Worm (Caenorhabditis elegans) whole organism, late embryonic: ENCODE measurements around the gene srv-13.
A peak's percentile ranks its signal among the peaks of the same experiment; 100 is the strongest.

Experiments used
- C08G9.2 ChIP-seq: sonication (generic microtip); optimal IDR thresholded peaks from 2 replicates; lab custom pipeline; 2016; ENCODE audit warnings: mild to moderate bottlenecking, missing genetic modification characterization, moderate library complexity, missing compliant biosample characterization
- C38D4.7 ChIP-seq: fragments of 200-800 bp; sonication (Bioruptor generic); optimal IDR thresholded peaks from 2 replicates; lab custom pipeline; 2018; ENCODE audit warnings: mild to moderate bottlenecking, missing genetic modification characterization, moderate library complexity, missing compliant biosample characterization
- K02D7.2 ChIP-seq: sonication (generic microtip); optimal IDR thresholded peaks from 2 replicates; lab custom pipeline; 2017; ENCODE audit warnings: mild to moderate bottlenecking, missing genetic modification characterization, missing compliant biosample characterization
- T23F11.4 ChIP-seq: fragments of 200-800 bp; sonication (Bioruptor generic); optimal IDR thresholded peaks from 2 replicates; lab custom pipeline; 2018; ENCODE audit warnings: mild to moderate bottlenecking, missing genetic modification characterization, missing compliant biosample characterization
- Y22D7AL.16 ChIP-seq: sonication (generic microtip); optimal IDR thresholded peaks from 2 replicates; lab custom pipeline; 2016; ENCODE audit warnings: missing genetic modification characterization, missing compliant biosample characterization
- ahr-1 ChIP-seq: sonication (generic microtip); optimal IDR thresholded peaks from 2 replicates; lab custom pipeline; 2016; ENCODE audit warnings: missing genetic modification characterization, missing compliant biosample characterization
- ama-1 ChIP-seq: fragments of 150-350 bp; optimal IDR thresholded peaks from 2 replicates; lab custom pipeline; 2014
- ceh-14 ChIP-seq: sonication (generic microtip); optimal IDR thresholded peaks from 2 replicates; lab custom pipeline; 2016; ENCODE audit warnings: missing genotype, missing genetic modification characterization, missing compliant biosample characterization
- ceh-18 ChIP-seq: sonication (generic microtip); optimal IDR thresholded peaks from 2 replicates; lab custom pipeline; 2016; ENCODE audit warnings: missing genetic modification characterization, missing compliant biosample characterization
- ceh-22 ChIP-seq: sonication (generic microtip); optimal IDR thresholded peaks from 2 replicates; lab custom pipeline; 2017; ENCODE audit warnings: missing biosample characterization, missing genetic modification characterization
- ceh-24 ChIP-seq: sonication (generic microtip); optimal IDR thresholded peaks from 2 replicates; lab custom pipeline; 2016; ENCODE audit warnings: mild to moderate bottlenecking, missing genetic modification characterization, missing compliant biosample characterization
- ceh-30 ChIP-seq: fragments of 150-350 bp; optimal IDR thresholded peaks from 2 replicates; lab custom pipeline; 2014; ENCODE audit warnings: missing biosample characterization, missing genetic modification characterization
- ceh-31 ChIP-seq: sonication (generic microtip); optimal IDR thresholded peaks from 2 replicates; lab custom pipeline; 2016; ENCODE audit warnings: missing genetic modification characterization, missing compliant biosample characterization
- ceh-34 ChIP-seq: sonication (generic microtip); optimal IDR thresholded peaks from 2 replicates; lab custom pipeline; 2016; ENCODE audit warnings: mild to moderate bottlenecking, missing genetic modification characterization, missing compliant biosample characterization
- ceh-45 ChIP-seq: fragments of 200-800 bp; sonication (Bioruptor generic); IDR thresholded peaks from 2 replicates; pipeline ENCODE4 v1.3.6; 2022; ENCODE audit warnings: missing genetic modification reagents, missing genetic modification characterization, missing compliant biosample characterization
- ceh-48 ChIP-seq: sonication (generic microtip); optimal IDR thresholded peaks from 2 replicates; lab custom pipeline; 2016; ENCODE audit warnings: missing genetic modification characterization, inconsistent platforms, missing compliant biosample characterization
- ceh-6 ChIP-seq: fragments of 200-800 bp; sonication (Bioruptor generic); optimal IDR thresholded peaks from 2 replicates; lab custom pipeline; 2018; ENCODE audit warnings: mild to moderate bottlenecking, missing genetic modification characterization, missing compliant biosample characterization
- ceh-9 ChIP-seq: sonication (generic microtip); optimal IDR thresholded peaks from 2 replicates; lab custom pipeline; 2016; ENCODE audit warnings: mild to moderate bottlenecking, missing genetic modification characterization, inconsistent platforms, missing compliant biosample characterization
- dmd-4 ChIP-seq: sonication (generic microtip); optimal IDR thresholded peaks from 2 replicates; lab custom pipeline; 2016; ENCODE audit warnings: borderline replicate concordance, missing genetic modification characterization, missing compliant biosample characterization
- elt-2 ChIP-seq: sonication (generic microtip); optimal IDR thresholded peaks from 2 replicates; lab custom pipeline; 2016; ENCODE audit warnings: missing genetic modification reagents, missing genetic modification characterization, missing compliant biosample characterization
- ets-4 ChIP-seq: sonication (generic microtip); optimal IDR thresholded peaks from 2 replicates; lab custom pipeline; 2016; ENCODE audit warnings: missing genetic modification characterization, missing compliant biosample characterization
- eyg-1 ChIP-seq: sonication (generic microtip); optimal IDR thresholded peaks from 2 replicates; lab custom pipeline; 2016; ENCODE audit warnings: missing genotype, missing genetic modification characterization, missing compliant biosample characterization
- fkh-10 ChIP-seq: fragments of 150-350 bp; optimal IDR thresholded peaks from 2 replicates; lab custom pipeline; 2014; ENCODE audit warnings: missing biosample characterization, missing genetic modification reagents, missing genetic modification characterization
- hlh-13 ChIP-seq: fragments of 200-800 bp; sonication (Bioruptor generic); optimal IDR thresholded peaks from 2 replicates; lab custom pipeline; 2018; ENCODE audit warnings: mild to moderate bottlenecking, missing genetic modification characterization, missing compliant biosample characterization
- hlh-15 ChIP-seq: sonication (generic microtip); optimal IDR thresholded peaks from 2 replicates; lab custom pipeline; 2016; ENCODE audit warnings: missing genetic modification characterization, missing compliant biosample characterization
- hlh-30 ChIP-seq: sonication (generic microtip); optimal IDR thresholded peaks from 2 replicates; lab custom pipeline; 2017; ENCODE audit warnings: antibody characterized with exemption, missing genetic modification characterization, missing compliant biosample characterization; ENCODE audit not compliant: insufficient read depth
- hlh-6 ChIP-seq: sonication (generic microtip); optimal IDR thresholded peaks from 2 replicates; lab custom pipeline; 2016; ENCODE audit warnings: missing genotype, missing genetic modification characterization, missing compliant biosample characterization
- madf-2 ChIP-seq: sonication (generic microtip); optimal IDR thresholded peaks from 2 replicates; lab custom pipeline; 2017; ENCODE audit warnings: missing genetic modification characterization, missing compliant biosample characterization
- mec-3 ChIP-seq: sonication (generic microtip); optimal IDR thresholded peaks from 2 replicates; lab custom pipeline; 2016; ENCODE audit warnings: borderline replicate concordance, missing genetic modification characterization, missing compliant biosample characterization
- nfya-1 ChIP-seq: sonication (generic microtip); optimal IDR thresholded peaks from 2 replicates; lab custom pipeline; 2017; ENCODE audit warnings: missing genetic modification characterization, mild to moderate bottlenecking, missing compliant biosample characterization, antibody characterized with exemption, moderate library complexity
- nhr-232 ChIP-seq: sonication (generic microtip); optimal IDR thresholded peaks from 2 replicates; lab custom pipeline; 2016; ENCODE audit warnings: missing genetic modification characterization, missing compliant biosample characterization
- odd-2 ChIP-seq: sonication (generic microtip); optimal IDR thresholded peaks from 2 replicates; lab custom pipeline; 2017; ENCODE audit warnings: antibody characterized with exemption, mild to moderate bottlenecking, missing genetic modification characterization, missing compliant biosample characterization
- pat-9 ChIP-seq: fragments of 200-800 bp; sonication (Bioruptor generic); optimal IDR thresholded peaks from 2 replicates; lab custom pipeline; 2018; ENCODE audit warnings: mild to moderate bottlenecking, missing genetic modification characterization, moderate library complexity, missing compliant biosample characterization
- pax-1 ChIP-seq: fragments of 150-350 bp; optimal IDR thresholded peaks from 2 replicates; lab custom pipeline; 2014; ENCODE audit warnings: missing biosample characterization, missing genetic modification characterization
- pha-4 ChIP-seq: fragments of 150-350 bp; optimal IDR thresholded peaks from 2 replicates; lab custom pipeline; 2018; ENCODE audit warnings: missing biosample characterization, missing genetic modification reagents, missing genetic modification characterization
- pqm-1 ChIP-seq: sonication (generic microtip); optimal IDR thresholded peaks from 2 replicates; lab custom pipeline; 2016; ENCODE audit warnings: missing genetic modification characterization, missing compliant biosample characterization
- ref-2 ChIP-seq: sonication (generic microtip); optimal IDR thresholded peaks from 2 replicates; lab custom pipeline; 2016; ENCODE audit warnings: missing genetic modification characterization, missing compliant biosample characterization
- tbx-2 ChIP-seq: sonication (generic microtip); optimal IDR thresholded peaks from 2 replicates; lab custom pipeline; 2016; ENCODE audit warnings: missing genetic modification characterization, missing compliant biosample characterization
- unc-3 ChIP-seq, 2 experiments: fragments of 200-800 bp in 1 of 2; sonication (Bioruptor generic) in 1 of 2; sonication (generic microtip) in 1 of 2; conservative IDR thresholded peaks in 1 of 2; optimal IDR thresholded peaks in 1 of 2; 2 replicates each; pipeline versions ENCODE4 v1.3.6 to Lab custom; 2016 to 2022; ENCODE audit warnings: missing compliant biosample characterization in 2 of 2, missing genetic modification characterization in 2 of 2, missing genetic modification reagents in 1 of 2
- unc-42 ChIP-seq: sonication (generic microtip); optimal IDR thresholded peaks from 2 replicates; lab custom pipeline; 2016; ENCODE audit warnings: missing genotype, missing genetic modification characterization, missing compliant biosample characterization
- unc-86 ChIP-seq: sonication (generic microtip); optimal IDR thresholded peaks from 2 replicates; lab custom pipeline; 2016; ENCODE audit warnings: missing genetic modification characterization, missing compliant biosample characterization
- zip-5 ChIP-seq: sonication (generic microtip); optimal IDR thresholded peaks from 2 replicates; lab custom pipeline; 2016; ENCODE audit warnings: missing genetic modification characterization, missing compliant biosample characterization

srv-13 gene

DNA sequence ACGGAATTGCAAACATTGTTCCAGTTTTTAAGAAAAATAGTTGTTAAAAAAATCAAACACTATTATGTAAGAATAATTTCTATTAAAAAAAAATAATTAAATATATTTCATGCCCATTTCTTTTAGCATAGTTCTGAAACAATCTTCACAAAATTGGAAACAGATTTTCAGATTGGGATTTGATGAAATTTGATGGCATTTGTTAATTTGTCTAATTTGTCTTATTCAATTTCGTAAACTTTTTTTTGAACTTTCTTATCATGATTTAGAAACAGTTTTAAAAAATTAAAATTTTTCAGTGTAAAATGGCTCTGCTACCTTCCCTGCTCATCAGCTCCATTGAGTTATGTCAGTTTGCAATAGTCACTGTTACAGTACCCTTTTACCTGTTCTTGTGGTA, at the start of gene srv-13:
srv-13 (plus strand) TSS at position 301 of the 400 bp plus-strand sequence.
- TF ChIP-seq T23F11.4 (GFP tag; lab: Kevin White, UChicago) = no peak
- no peak for TF ChIP-seq odd-2 (tag; lab: Kevin White, UChicago)
- TF ChIP-seq ceh-24 (tag; lab: Kevin White, UChicago) = no peak
- no peak for TF ChIP-seq pat-9 (tag; lab: Kevin White, UChicago)
- TF ChIP-seq dmd-4 (tag; lab: Kevin White, UChicago) = no peak
- TF ChIP-seq ceh-30 = no peak
- TF ChIP-seq unc-86 (tag; lab: Kevin White, UChicago) = no peak

DNA sequence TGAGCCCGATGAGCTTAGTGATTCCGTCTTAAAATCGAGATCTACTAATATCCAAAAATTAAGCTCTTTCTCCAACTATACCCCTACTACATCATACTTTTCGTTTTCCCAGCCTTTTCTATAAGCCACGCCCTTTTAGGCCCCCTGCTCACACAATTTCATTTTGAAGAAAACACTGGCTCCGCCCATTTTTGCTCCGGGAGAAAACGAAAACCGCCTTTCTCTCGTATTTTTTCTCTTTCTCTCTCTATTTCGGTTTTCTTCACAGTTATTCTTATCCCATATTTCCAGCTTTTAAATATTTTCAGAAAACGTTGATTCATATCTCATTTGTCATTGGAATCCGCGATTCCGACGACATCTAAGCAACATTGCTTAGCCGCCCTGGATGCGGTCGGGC, 43.3 kb upstream of the srv-13 start, which contains the start of gene Y73B6BL.47:
Y73B6BL.47 (plus strand) TSS at position 301 of the 400 bp plus-strand sequence.
- peak; percentile 13 for TF ChIP-seq unc-42 (tag; lab: Kevin White, UChicago)
- TF ChIP-seq hlh-15 (tag; lab: Kevin White, UChicago) = no peak

- TF ChIP-seq unc-42 (tag; lab: Kevin White, UChicago) (peak; percentile 90), pqm-1 (no peak)
Measured at ce11 chrIV:6363604-6364003, 41.4 kb upstream of the srv-13 start.

DNA sequence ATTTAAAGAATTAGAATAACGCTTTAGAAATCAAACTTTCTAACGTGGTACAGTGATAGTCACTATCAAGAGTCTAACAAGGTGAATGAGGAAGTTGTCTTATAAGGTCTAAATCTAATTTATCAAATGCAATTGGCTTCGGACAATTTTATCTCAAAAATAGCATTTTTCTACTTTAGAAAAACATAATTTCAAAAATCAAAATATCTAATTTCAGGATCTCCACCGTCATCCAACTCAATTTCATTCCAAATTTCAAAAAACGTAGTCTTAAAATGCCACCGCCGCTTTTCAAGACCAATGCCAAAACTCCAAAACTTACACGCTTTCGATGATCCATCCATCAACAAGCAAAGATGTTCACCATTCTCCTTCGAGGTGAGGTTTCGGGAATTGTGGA, 39.9 kb upstream of the srv-13 start, which contains the start of gene Y73B6BL.270:
Y73B6BL.270 (plus strand) TSS at position 301 of the 400 bp plus-strand sequence.
- TF ChIP-seq ceh-22 (tag; lab: Kevin White, UChicago) (no peak), nfya-1 (tag; lab: Kevin White, UChicago) (no peak), ceh-34 (no peak), Y22D7AL.16 (tag; lab: Kevin White, UChicago) (no peak), ceh-45 (GFP tag; lab: Robert Waterston, UW) (no peak), hlh-13 (GFP tag; lab: Kevin White, UChicago) (no peak), unc-3 (GFP tag; conservative IDR thresholded peaks at IDR 0.05; lab: Robert Waterston, UW) (no peak), unc-3 (tag; optimal IDR thresholded peaks at IDR 0.05; lab: Kevin White, UChicago) (no peak), ref-2 (no peak), tbx-2 (no peak), zip-5 (no peak), ceh-9 (no peak), ceh-30 (no peak), madf-2 (tag; lab: Kevin White, UChicago) (no peak)
- TF ChIP-seq, all 69 proteins: peak for 0

- TF ChIP-seq tbx-2 (no peak), ceh-6 (GFP tag; lab: Kevin White, UChicago) (no peak), ref-2 (no peak), K02D7.2 (tag; lab: Kevin White, UChicago) (no peak), unc-42 (tag; lab: Kevin White, UChicago) (peak; percentile 94), ceh-14 (tag; lab: Kevin White, UChicago) (no peak), nhr-232 (tag; lab: Kevin White, UChicago) (no peak), hlh-30 (no peak), eyg-1 (tag; lab: Kevin White, UChicago) (no peak), fkh-10 (peak; percentile 36), ama-1 (lab: Kevin White, UChicago) (no peak), ceh-24 (tag; lab: Kevin White, UChicago) (no peak)
Measured at ce11 chrIV:6366032-6366431, 38.9 kb upstream of the srv-13 start.

ce11 chrIV:6369489-6369888, 35.5 kb upstream of the srv-13 start:
- TF ChIP-seq C08G9.2 (tag; lab: Kevin White, UChicago) = peak; percentile 42
- no peak for TF ChIP-seq pax-1 (tag; lab: Kevin White, UChicago)
- TF ChIP-seq ceh-31 = peak; percentile 56
- no peak for TF ChIP-seq pha-4
- no peak for TF ChIP-seq ceh-22 (tag; lab: Kevin White, UChicago)
- peak; percentile 13 for TF ChIP-seq tbx-2
- TF ChIP-seq T23F11.4 (GFP tag; lab: Kevin White, UChicago) = no peak
- no peak for TF ChIP-seq nhr-232 (tag; lab: Kevin White, UChicago)
- TF ChIP-seq K02D7.2 (tag; lab: Kevin White, UChicago) = no peak
- TF ChIP-seq ceh-18 = no peak
- no peak for TF ChIP-seq fkh-10
- TF ChIP-seq hlh-6 = no peak
- TF ChIP-seq C38D4.7 (GFP tag; lab: Kevin White, UChicago) = no peak
- no peak for TF ChIP-seq nfya-1 (tag; lab: Kevin White, UChicago)
- no peak for TF ChIP-seq ceh-48
- TF ChIP-seq elt-2 (tag; lab: Kevin White, UChicago) = no peak
- no peak for TF ChIP-seq ahr-1 (tag; lab: Kevin White, UChicago)
- TF ChIP-seq hlh-15 (tag; lab: Kevin White, UChicago) = no peak
- no peak for TF ChIP-seq ceh-45 (GFP tag; lab: Robert Waterston, UW)
- no peak for TF ChIP-seq mec-3
- no peak for TF ChIP-seq ets-4 (tag; lab: Kevin White, UChicago)
